Worm (Caenorhabditis elegans): ENCODE results near the gene C54G10.1.

Gene C54G10.1

DNA sequence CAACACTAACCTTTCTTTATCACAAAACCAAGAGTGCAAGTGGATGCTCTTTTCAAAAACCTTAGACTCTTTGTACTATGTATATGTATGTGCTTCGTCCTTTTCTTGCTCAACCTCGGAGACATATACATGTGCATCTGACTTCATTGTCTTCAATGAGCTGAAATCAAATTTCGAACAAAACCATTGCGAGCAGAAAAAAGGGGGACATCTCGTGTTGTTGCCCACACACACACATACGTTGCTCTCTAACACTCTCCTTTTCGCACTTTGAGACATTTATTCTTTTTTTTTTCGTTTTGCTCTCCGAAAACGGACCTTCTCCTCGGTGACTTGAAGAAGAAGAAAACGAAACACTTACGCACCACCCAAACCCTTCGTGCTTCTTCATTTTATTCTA lies 20.6 kb upstream of the C54G10.1 start:
- no peak for TF ChIP-seq lin-39 (tag; optimal IDR thresholded peaks at IDR 0.05)
- peak; percentile 26 for TF ChIP-seq fkh-10 (GFP tag; optimal IDR thresholded peaks at IDR 0.05)

DNA sequence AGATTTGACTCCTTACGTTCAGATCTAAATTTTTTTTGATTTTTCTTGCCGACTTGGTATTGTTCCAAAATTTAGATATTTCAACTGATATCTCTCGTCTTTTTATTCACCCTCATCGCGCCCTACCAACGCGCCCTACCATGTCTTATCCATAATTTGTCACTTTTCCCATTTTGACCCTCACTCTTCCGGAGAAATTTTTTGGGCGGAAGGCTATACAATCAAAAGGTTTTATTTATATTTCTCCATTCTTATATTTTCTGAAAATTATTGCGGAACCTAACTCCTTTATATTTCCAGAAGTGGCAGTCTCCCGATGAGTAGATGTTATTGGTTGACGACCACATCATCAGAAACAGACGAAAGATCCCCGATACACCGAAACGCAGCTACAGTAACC lies 20.1 kb upstream of the C54G10.1 start, which contains the start of gene hot-1:
Gene hot-1 (plus strand): TSS at position 301 of the 400 bp plus-strand sequence.
- TF ChIP-seq daf-12 (tag; optimal IDR thresholded peaks at IDR 0.05): no peak
- no peak for TF ChIP-seq nhr-67 (tag; optimal IDR thresholded peaks at IDR 0.05)
- no peak for TF ChIP-seq ceh-16 (tag; optimal IDR thresholded peaks at IDR 0.05)
- TF ChIP-seq sea-2 (GFP tag; optimal IDR thresholded peaks at IDR 0.05): no peak
- no peak for TF ChIP-seq ztf-11 (tag; optimal IDR thresholded peaks at IDR 0.05)
- no peak for TF ChIP-seq fos-1 (tag; optimal IDR thresholded peaks at IDR 0.05)
- TF ChIP-seq nhr-12 (tag; optimal IDR thresholded peaks at IDR 0.05): no peak

DNA sequence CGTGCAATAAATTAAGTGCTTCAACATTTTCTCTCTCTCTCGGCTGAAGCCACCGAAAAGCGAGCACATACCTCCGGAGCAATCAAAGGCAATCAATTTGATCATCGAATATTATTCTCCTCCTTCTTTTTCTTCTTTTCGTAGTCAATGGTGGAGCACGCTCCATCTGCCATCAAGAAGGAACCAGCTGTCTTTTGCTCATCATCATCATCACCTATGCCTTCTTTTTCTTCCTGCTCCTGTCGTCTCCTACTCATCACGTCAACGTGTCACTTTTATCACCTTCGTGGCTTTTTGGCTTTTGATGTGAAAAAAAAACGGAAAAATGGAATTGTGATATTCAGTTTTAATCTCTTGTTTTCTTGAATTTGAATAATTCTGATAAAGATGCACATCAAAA lies 15.2 kb upstream of the C54G10.1 start:
- peak; percentile 52 for TF ChIP-seq egl-5 (tag; optimal IDR thresholded peaks at IDR 0.05)
- no peak for TF ChIP-seq lin-15B (tag; optimal IDR thresholded peaks at IDR 0.05)

DNA sequence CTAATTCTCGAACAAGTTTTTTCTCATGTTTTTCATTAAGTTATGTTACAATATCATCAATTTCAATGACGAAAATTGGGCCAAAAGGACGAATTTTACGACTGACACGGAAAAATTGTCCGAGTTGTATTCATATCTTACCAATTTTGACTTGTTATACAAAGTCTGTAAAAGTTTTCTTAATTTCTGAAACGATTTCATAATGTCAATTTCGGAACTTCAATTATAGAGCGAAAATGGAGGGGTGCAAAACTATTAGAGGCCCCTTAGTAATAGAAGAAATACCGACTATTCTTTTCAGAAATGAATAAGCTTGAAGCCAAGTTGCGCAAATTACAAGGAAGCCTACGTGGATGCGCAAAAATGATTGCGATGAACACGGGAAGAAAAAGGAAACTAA lies 9.3 kb upstream of the C54G10.1 start, which contains the start of gene F43D2.3:
Gene F43D2.3 (plus strand): TSS at position 301 of the 400 bp plus-strand sequence.
- TF ChIP-seq elt-1 (tag; optimal IDR thresholded peaks at IDR 0.05): no peak
- TF ChIP-seq nhr-23 (tag; optimal IDR thresholded peaks at IDR 0.05): no peak
- TF ChIP-seq elt-3 (tag; optimal IDR thresholded peaks at IDR 0.05): no peak
- TF ChIP-seq hmg-11 (tag; optimal IDR thresholded peaks at IDR 0.05): no peak
- no peak for TF ChIP-seq ceh-9 (tag; optimal IDR thresholded peaks at IDR 0.05)
- no peak for TF ChIP-seq nhr-43 (tag; optimal IDR thresholded peaks at IDR 0.05; ENCODE audit: poor library complexity, severe bottlenecking)
- TF ChIP-seq jun-1 (tag; optimal IDR thresholded peaks at IDR 0.05): no peak
- TF ChIP-seq R02D3.7 (tag; optimal IDR thresholded peaks at IDR 0.05): no peak
- no peak for TF ChIP-seq mml-1 (tag; optimal IDR thresholded peaks at IDR 0.05)
- no peak for TF ChIP-seq nhr-77 (tag; optimal IDR thresholded peaks at IDR 0.05)
- no peak for TF ChIP-seq nhr-67 (tag; optimal IDR thresholded peaks at IDR 0.05)
- no peak for TF ChIP-seq unc-39 (tag; optimal IDR thresholded peaks at IDR 0.05)
- TF ChIP-seq eor-1 (tag; optimal IDR thresholded peaks at IDR 0.05): no peak
- TF ChIP-seq pqm-1 (tag; optimal IDR thresholded peaks at IDR 0.05): no peak
- no peak for TF ChIP-seq ama-1 (optimal IDR thresholded peaks at IDR 0.05)
- no peak for TF ChIP-seq nhr-12 (tag; optimal IDR thresholded peaks at IDR 0.05)
- no peak for TF ChIP-seq skn-1 (tag; optimal IDR thresholded peaks at IDR 0.05)
- no peak for TF ChIP-seq fkh-2 (tag; optimal IDR thresholded peaks at IDR 0.05)
- TF ChIP-seq snpc-4 (tag; optimal IDR thresholded peaks at IDR 0.05): no peak
- TF ChIP-seq nhr-237 (tag; optimal IDR thresholded peaks at IDR 0.05): no peak

DNA sequence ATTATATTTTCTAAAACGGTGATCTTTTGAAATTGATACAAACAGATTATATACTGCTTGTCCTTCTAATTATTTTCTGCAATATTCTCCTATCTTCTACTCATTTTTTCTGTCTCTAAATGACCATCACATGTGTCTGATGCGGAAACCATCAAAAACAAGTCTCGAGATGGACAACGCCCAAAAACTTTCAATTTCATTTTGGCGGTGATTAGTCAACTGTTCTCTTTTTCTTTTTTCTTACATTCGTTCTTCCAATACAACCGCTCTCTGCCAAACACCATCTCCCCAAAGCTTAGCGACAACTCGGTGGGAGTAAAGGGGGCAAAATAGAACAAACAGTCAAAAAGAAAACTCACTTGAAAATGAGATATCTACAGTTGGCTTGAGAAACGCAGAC lies 7.6 kb upstream of the C54G10.1 start:
- TF ChIP-seq snpc-4 (tag; optimal IDR thresholded peaks at IDR 0.05) (no peak), nhr-23 (tag; optimal IDR thresholded peaks at IDR 0.05) (peak; percentile 14)

DNA sequence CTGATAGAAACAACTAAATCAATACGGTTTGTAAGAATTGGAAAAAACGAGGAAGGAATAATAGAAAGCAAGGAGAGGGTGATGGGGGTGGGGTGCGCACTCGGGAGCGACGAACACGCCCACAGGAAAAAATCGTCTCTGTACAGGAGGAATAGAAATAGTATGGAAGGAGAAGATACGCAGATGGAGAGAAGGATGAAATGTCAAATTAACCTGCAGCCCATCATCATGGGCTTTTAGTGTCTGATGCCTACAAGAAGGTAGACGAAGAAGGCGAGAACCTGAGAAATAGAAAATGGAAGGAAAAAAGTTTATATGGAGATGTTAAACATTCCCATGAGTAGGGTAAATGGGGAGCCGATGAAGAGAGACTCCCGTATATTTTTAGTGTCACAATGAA lies 5.8 kb upstream of the C54G10.1 start, which contains the start of gene F43D2.6:
Gene F43D2.6 (minus strand): TSS at position 62 of the 400 bp plus-strand sequence.
- TF ChIP-seq fkh-10 (GFP tag; optimal IDR thresholded peaks at IDR 0.05) (no peak), nhr-11 (tag; optimal IDR thresholded peaks at IDR 0.05) (no peak), sea-2 (GFP tag; optimal IDR thresholded peaks at IDR 0.05) (no peak), skn-1 (tag; optimal IDR thresholded peaks at IDR 0.05) (no peak), nhr-76 (tag; optimal IDR thresholded peaks at IDR 0.05) (no peak), egl-5 (tag; optimal IDR thresholded peaks at IDR 0.05) (no peak), ceh-16 (tag; optimal IDR thresholded peaks at IDR 0.05) (no peak), nhr-23 (tag; optimal IDR thresholded peaks at IDR 0.05) (no peak), elt-1 (tag; optimal IDR thresholded peaks at IDR 0.05) (no peak), hmg-11 (tag; optimal IDR thresholded peaks at IDR 0.05) (no peak), pqm-1 (tag; optimal IDR thresholded peaks at IDR 0.05) (no peak), tbx-2 (tag; optimal IDR thresholded peaks at IDR 0.05) (no peak), ztf-11 (tag; optimal IDR thresholded peaks at IDR 0.05) (no peak), aly-2 (tag; optimal IDR thresholded peaks at IDR 0.05) (no peak), lin-15B (tag; optimal IDR thresholded peaks at IDR 0.05) (no peak), elt-3 (tag; optimal IDR thresholded peaks at IDR 0.05) (no peak), ZK546.5 (tag; optimal IDR thresholded peaks at IDR 0.05) (no peak)
